Worm (Caenorhabditis elegans) whole organism, mixed stage, embryonic: ENCODE results near the gene sru-1.

Experiments
- M03D4.4 ChIP-seq: sonication (generic microtip); optimal IDR thresholded peaks from 2 replicates; lab custom pipeline; 2017; ENCODE audit warnings: mild to moderate bottlenecking, missing genetic modification characterization, missing compliant biosample characterization
- bed-3 ChIP-seq: fragments of 200-800 bp; sonication (Bioruptor generic); optimal IDR thresholded peaks from 3 replicates; lab custom pipeline; 2018; ENCODE audit warnings: mild to moderate bottlenecking, missing genetic modification characterization, moderate library complexity, missing compliant biosample characterization
- blmp-1 ChIP-seq: fragments of 150-350 bp; optimal IDR thresholded peaks from 2 replicates; lab custom pipeline; 2014; ENCODE audit warnings: missing biosample characterization, missing genetic modification characterization
- ceh-39 ChIP-seq: fragments of 150-350 bp; optimal IDR thresholded peaks from 2 replicates; lab custom pipeline; 2014; ENCODE audit warnings: missing biosample characterization, missing genetic modification characterization
- ceh-43 ChIP-seq: fragments of 200-800 bp; sonication (Bioruptor generic); optimal IDR thresholded peaks from 2 replicates; lab custom pipeline; 2018; ENCODE audit warnings: mild to moderate bottlenecking, missing genetic modification characterization, moderate library complexity, missing compliant biosample characterization
- ceh-83 ChIP-seq: fragments of 200-800 bp; sonication (Bioruptor generic); optimal IDR thresholded peaks from 2 replicates; lab custom pipeline; 2018; ENCODE audit warnings: mild to moderate bottlenecking, missing genetic modification characterization, missing compliant biosample characterization
- ces-1 ChIP-seq: fragments of 150-350 bp; optimal IDR thresholded peaks from 2 replicates; lab custom pipeline; 2014; ENCODE audit warnings: missing biosample characterization, missing genetic modification reagents, missing genetic modification characterization
- cnd-1 ChIP-seq: fragments of 200-800 bp; sonication (Bioruptor generic); optimal IDR thresholded peaks from 2 replicates; lab custom pipeline; 2018; ENCODE audit warnings: mild to moderate bottlenecking, missing genetic modification characterization, missing compliant biosample characterization
- drap-1 ChIP-seq: fragments of 200-800 bp; sonication (Bioruptor generic); optimal IDR thresholded peaks from 3 replicates; lab custom pipeline; 2018; ENCODE audit warnings: mild to moderate bottlenecking, missing genetic modification characterization, missing compliant biosample characterization
- elt-1 ChIP-seq: sonication (generic microtip); optimal IDR thresholded peaks from 2 replicates; lab custom pipeline; 2017; ENCODE audit warnings: missing genetic modification characterization, mild to moderate bottlenecking, missing compliant biosample characterization, antibody characterized with exemption, moderate library complexity, borderline replicate concordance; ENCODE audit not compliant: insufficient read depth
- elt-3 ChIP-seq: fragments of 150-350 bp; optimal IDR thresholded peaks from 2 replicates; lab custom pipeline; 2014; ENCODE audit warnings: missing biosample characterization, missing genetic modification characterization
- flh-1 ChIP-seq: fragments of 200-800 bp; sonication (Bioruptor generic); optimal IDR thresholded peaks from 2 replicates; lab custom pipeline; 2018; ENCODE audit warnings: mild to moderate bottlenecking, missing genetic modification characterization, moderate library complexity, missing compliant biosample characterization
- ham-2 ChIP-seq: fragments of 200-800 bp; sonication (Bioruptor generic); optimal IDR thresholded peaks from 2 replicates; lab custom pipeline; 2018; ENCODE audit warnings: mild to moderate bottlenecking, missing genetic modification characterization, missing compliant biosample characterization
- hlh-1 ChIP-seq: fragments of 150-350 bp; optimal IDR thresholded peaks from 2 replicates; lab custom pipeline; 2014; ENCODE audit warnings: missing biosample characterization, missing genetic modification reagents, missing genetic modification characterization
- lin-13 ChIP-seq: fragments of 150-350 bp; optimal IDR thresholded peaks from 2 replicates; lab custom pipeline; 2014; ENCODE audit warnings: missing biosample characterization, missing genetic modification characterization
- lin-32 ChIP-seq: fragments of 200-800 bp; sonication (Bioruptor generic); optimal IDR thresholded peaks from 2 replicates; lab custom pipeline; 2018; ENCODE audit warnings: mild to moderate bottlenecking, missing genetic modification characterization, missing compliant biosample characterization
- lsy-2 ChIP-seq: fragments of 150-350 bp; optimal IDR thresholded peaks from 2 replicates; lab custom pipeline; 2014; ENCODE audit warnings: missing biosample characterization, missing genetic modification characterization
- mab-5 ChIP-seq: fragments of 150-350 bp; optimal IDR thresholded peaks from 2 replicates; lab custom pipeline; 2014; ENCODE audit warnings: missing biosample characterization, missing genetic modification characterization
- mep-1 ChIP-seq: fragments of 150-350 bp; optimal IDR thresholded peaks from 2 replicates; lab custom pipeline; 2017; ENCODE audit warnings: missing biosample characterization, missing genetic modification reagents, missing genetic modification characterization, inconsistent platforms
- mls-2 ChIP-seq: sonication (generic microtip); optimal IDR thresholded peaks from 2 replicates; lab custom pipeline; 2016; ENCODE audit warnings: mild to moderate bottlenecking, missing genetic modification characterization, moderate library complexity, missing compliant biosample characterization
- nhr-12 ChIP-seq: fragments of 150-350 bp; optimal IDR thresholded peaks from 2 replicates; lab custom pipeline; 2014; ENCODE audit warnings: missing biosample characterization, missing genetic modification characterization
- nhr-2 ChIP-seq: fragments of 150-350 bp; optimal IDR thresholded peaks from 2 replicates; lab custom pipeline; 2014; ENCODE audit warnings: missing biosample characterization, missing genetic modification characterization
- nhr-237 ChIP-seq: fragments of 150-350 bp; optimal IDR thresholded peaks from 2 replicates; lab custom pipeline; 2014; ENCODE audit warnings: missing biosample characterization, missing genetic modification characterization
- nhr-28 ChIP-seq: fragments of 150-350 bp; optimal IDR thresholded peaks from 2 replicates; lab custom pipeline; 2014; ENCODE audit warnings: missing biosample characterization, missing genetic modification characterization
- nhr-76 ChIP-seq: sonication (generic microtip); optimal IDR thresholded peaks from 2 replicates; lab custom pipeline; 2017; ENCODE audit warnings: missing biosample characterization, missing genetic modification characterization
- pha-4 ChIP-seq: fragments of 150-350 bp; optimal IDR thresholded peaks from 2 replicates; lab custom pipeline; 2018; ENCODE audit warnings: missing biosample characterization, missing genetic modification reagents, missing genetic modification characterization
- sem-2 ChIP-seq: fragments of 200-800 bp; sonication (Bioruptor generic); optimal IDR thresholded peaks from 2 replicates; lab custom pipeline; 2018; ENCODE audit warnings: mild to moderate bottlenecking, missing genetic modification characterization, missing compliant biosample characterization
- snpc-4 ChIP-seq: fragments of 150-350 bp; optimal IDR thresholded peaks from 2 replicates; lab custom pipeline; 2014; ENCODE audit warnings: missing biosample characterization, missing genetic modification characterization
- sptf-1 ChIP-seq: sonication (generic microtip); optimal IDR thresholded peaks from 2 replicates; lab custom pipeline; 2017; ENCODE audit warnings: mild to moderate bottlenecking, missing genetic modification characterization, moderate library complexity, missing compliant biosample characterization
- tbx-8 ChIP-seq: fragments of 200-800 bp; sonication (Bioruptor generic); optimal IDR thresholded peaks from 2 replicates; lab custom pipeline; 2018; ENCODE audit warnings: mild to moderate bottlenecking, missing genetic modification characterization, moderate library complexity, missing compliant biosample characterization
- unc-120 ChIP-seq: sonication (generic microtip); optimal IDR thresholded peaks from 2 replicates; lab custom pipeline; 2017; ENCODE audit warnings: missing genetic modification characterization, missing compliant biosample characterization; ENCODE audit not compliant: poor library complexity, severe bottlenecking
- unc-39 ChIP-seq: fragments of 150-350 bp; optimal IDR thresholded peaks from 2 replicates; lab custom pipeline; 2014; ENCODE audit warnings: missing biosample characterization, missing genetic modification characterization
- unc-62 ChIP-seq: fragments of 150-350 bp; optimal IDR thresholded peaks from 2 replicates; lab custom pipeline; 2014; ENCODE audit warnings: missing biosample characterization, missing genetic modification reagents, missing genetic modification characterization
- zip-8 ChIP-seq: fragments of 150-350 bp; optimal IDR thresholded peaks from 2 replicates; lab custom pipeline; 2014; ENCODE audit warnings: missing biosample characterization, missing genetic modification characterization
- ztf-11 ChIP-seq: fragments of 150-350 bp; optimal IDR thresholded peaks from 2 replicates; lab custom pipeline; 2014; ENCODE audit warnings: missing biosample characterization, missing genetic modification characterization

Gene sru-1

DNA sequence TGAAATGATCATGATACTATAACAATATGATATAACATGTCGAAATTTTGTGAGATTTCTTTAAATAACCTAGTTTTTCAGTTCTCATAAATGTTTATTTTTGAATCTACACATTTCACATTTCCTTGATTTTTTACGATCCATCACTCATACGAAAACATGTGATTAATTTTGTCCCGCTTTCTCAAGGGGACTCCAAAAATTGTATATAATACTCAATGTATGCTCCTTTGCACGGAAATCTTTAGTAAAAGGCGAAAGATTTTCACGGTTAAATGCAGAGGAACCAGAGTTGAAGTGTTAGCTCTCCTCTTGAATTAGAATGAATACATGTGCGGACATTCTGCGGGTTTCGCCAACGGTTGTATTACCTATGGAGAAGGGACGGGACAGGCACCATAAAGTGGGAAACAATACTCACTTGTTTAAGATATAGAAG is 24.1 kb upstream of the sru-1 start:
- TF ChIP-seq zip-8 (tag; lab: Kevin White, UChicago) (no peak), mls-2 (tag; lab: Kevin White, UChicago) (no peak), nhr-28 (tag; lab: Kevin White, UChicago) (no peak), flh-1 (GFP tag; lab: Kevin White, UChicago) (no peak), hlh-1 (tag; lab: Kevin White, UChicago) (no peak), bed-3 (GFP tag; lab: Kevin White, UChicago) (no peak), drap-1 (no peak), unc-39 (tag; lab: Kevin White, UChicago) (no peak), nhr-76 (tag; lab: Kevin White, UChicago) (no peak), lin-32 (GFP tag; lab: Kevin White, UChicago) (no peak), blmp-1 (tag; lab: Kevin White, UChicago) (no peak), sptf-1 (tag; lab: Kevin White, UChicago) (no peak), unc-120 (tag; lab: Kevin White, UChicago) (no peak), ztf-11 (tag; lab: Kevin White, UChicago) (no peak), ceh-43 (no peak), snpc-4 (no peak), ces-1 (GFP tag; lab: Kevin White, UChicago) (no peak), ceh-83 (GFP tag; lab: Kevin White, UChicago) (no peak)
- TF ChIP-seq, all 35 proteins: peak for 0

DNA sequence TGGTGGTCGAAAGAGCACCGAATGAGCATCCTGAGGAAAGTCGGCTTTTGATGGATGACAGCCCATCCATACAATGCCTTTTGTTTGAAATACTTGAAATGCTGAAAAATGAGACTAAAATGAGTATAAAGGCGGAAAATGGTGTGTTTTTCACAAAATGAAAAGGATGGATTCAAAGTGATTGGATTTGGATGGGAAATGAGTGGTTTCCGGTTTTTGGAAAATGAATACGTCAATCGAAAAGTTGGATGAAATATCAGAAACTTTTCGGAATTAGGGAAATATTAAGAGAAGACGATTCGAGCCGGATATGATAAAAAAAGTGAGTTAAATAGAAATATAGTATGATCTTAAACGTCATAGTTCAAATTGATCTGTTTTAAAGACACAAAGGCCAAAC is 21.0 kb upstream of the sru-1 start, which contains the start of gene F38E11.6:
Gene F38E11.6 (minus strand): TSS at position 101 of the 400 bp plus-strand sequence.
- TF ChIP-seq elt-3 = no peak
- no peak for TF ChIP-seq ham-2
- TF ChIP-seq snpc-4 = no peak
- TF ChIP-seq lin-13 (tag; lab: Kevin White, UChicago) = no peak
- TF ChIP-seq nhr-12 = no peak
- TF ChIP-seq ceh-83 (GFP tag; lab: Kevin White, UChicago) = no peak

DNA sequence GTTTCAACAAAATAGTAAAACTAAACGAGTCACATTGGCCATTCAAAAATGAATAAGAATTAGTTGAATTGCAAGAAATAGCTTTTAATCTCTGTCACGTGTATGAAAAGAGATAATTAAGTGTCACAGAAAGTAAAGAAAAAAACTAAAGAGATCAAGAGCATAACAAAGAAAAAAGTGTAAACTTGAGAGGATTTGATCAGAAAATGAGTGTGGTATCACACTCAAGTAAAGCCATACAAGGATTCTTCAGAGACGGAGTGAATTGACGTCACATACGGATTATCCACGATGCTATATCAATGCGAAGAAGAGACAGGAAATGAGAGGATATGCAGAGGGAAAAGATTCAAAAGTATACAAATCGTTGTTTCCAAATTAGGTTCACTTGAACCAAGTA is 19.1 kb upstream of the sru-1 start:
- TF ChIP-seq flh-1 (GFP tag; lab: Kevin White, UChicago) (no peak), zip-8 (tag; lab: Kevin White, UChicago) (no peak), ham-2 (no peak), ztf-11 (tag; lab: Kevin White, UChicago) (no peak), nhr-12 (no peak), hlh-1 (tag; lab: Kevin White, UChicago) (no peak), M03D4.4 (no peak), ceh-39 (tag; lab: Kevin White, UChicago) (no peak), mls-2 (tag; lab: Kevin White, UChicago) (no peak)

DNA sequence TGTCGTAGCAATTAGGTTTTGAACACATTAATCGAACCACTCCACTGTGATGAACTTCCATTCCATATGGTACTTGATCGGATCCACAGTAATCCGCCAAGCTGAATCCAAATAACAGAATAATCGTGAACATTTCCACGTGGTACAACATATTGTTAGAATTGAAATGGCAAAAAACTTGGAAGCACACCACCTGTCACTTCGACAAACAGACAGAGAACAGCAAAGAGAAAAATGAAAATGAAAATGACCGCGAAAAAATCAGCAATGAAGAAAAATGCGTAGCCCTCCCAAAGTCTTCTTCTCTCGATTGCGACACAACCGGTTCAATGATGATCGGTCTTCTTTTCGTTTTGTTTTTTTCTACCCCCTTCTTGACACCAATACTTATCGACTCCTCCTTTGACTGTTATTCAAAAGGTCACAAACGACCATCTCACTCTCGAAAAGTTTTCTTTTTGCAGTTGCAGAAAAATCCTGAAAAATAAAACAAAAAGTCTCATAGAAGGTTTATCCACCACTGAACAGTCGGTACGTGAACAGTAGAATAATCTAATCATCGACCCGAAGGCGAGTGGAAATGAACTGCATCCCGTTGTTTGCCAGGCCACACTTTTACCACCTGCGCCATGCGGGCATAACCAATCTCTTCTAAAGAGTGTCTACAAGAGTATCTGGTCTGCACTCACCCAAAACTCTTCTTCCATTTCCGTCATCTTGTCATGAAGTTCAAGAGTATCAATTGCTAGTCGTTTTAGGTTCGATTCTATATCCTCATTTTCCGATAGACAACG is 11.1 kb upstream of the sru-1 start, which contains the start of gene wrt-3:
Gene wrt-3 (minus strand): TSS at position 322 of the 794 bp plus-strand sequence.
- TF ChIP-seq sem-2 (peak; percentile 91), mls-2 (tag; lab: Kevin White, UChicago) (peak; percentile 98), blmp-1 (tag; lab: Kevin White, UChicago) (no peak), sptf-1 (tag; lab: Kevin White, UChicago) (peak; percentile 98), ces-1 (GFP tag; lab: Kevin White, UChicago) (no peak), unc-62 (GFP tag; lab: Kevin White, UChicago) (peak; percentile 27), mab-5 (no peak), ceh-83 (GFP tag; lab: Kevin White, UChicago) (peak; percentile 98), lin-32 (GFP tag; lab: Kevin White, UChicago) (peak; percentile 94), unc-120 (tag; lab: Kevin White, UChicago) (peak; percentile 94), M03D4.4 (peak; percentile 95), elt-1 (no peak), tbx-8 (peak; percentile 95), ztf-11 (tag; lab: Kevin White, UChicago) (peak; percentile 58), lsy-2 (tag; lab: Kevin White, UChicago) (no peak), lin-13 (tag; lab: Kevin White, UChicago) (peak; percentile 31), bed-3 (GFP tag; lab: Kevin White, UChicago) (peak; percentile 90), ham-2 (peak; percentile 91), flh-1 (GFP tag; lab: Kevin White, UChicago) (peak; percentile 89), cnd-1 (tag; lab: Kevin White, UChicago) (peak; percentile 96), pha-4 (tag; lab: Kevin White, UChicago) (peak; percentile 42), nhr-12 (peak; percentile 58), elt-3 (no peak), nhr-28 (tag; lab: Kevin White, UChicago) (peak; percentile 65), nhr-2 (tag; lab: Kevin White, UChicago) (no peak), ceh-43 (peak; percentile 89), unc-39 (tag; lab: Kevin White, UChicago) (no peak), mep-1 (no peak), ceh-39 (tag; lab: Kevin White, UChicago) (no peak), hlh-1 (tag; lab: Kevin White, UChicago) (no peak), zip-8 (tag; lab: Kevin White, UChicago) (no peak), snpc-4 (no peak), nhr-76 (tag; lab: Kevin White, UChicago) (peak; percentile 18), nhr-237 (tag; lab: Kevin White, UChicago) (no peak), drap-1 (peak; percentile 96)
